Worm (Caenorhabditis elegans) whole organism, L1 larva: ENCODE data around the gene pho-9.

Experiments
- ama-1 ChIP-seq: fragments of 150-350 bp; optimal IDR thresholded peaks from 2 replicates; lab custom pipeline; 2014
- ceh-82 ChIP-seq, 3 experiments: fragments of 150-350 bp in 1 of 3; sonication (generic microtip) in 2 of 3; optimal IDR thresholded peaks; 2 replicates each; lab custom pipeline; 2014 to 2017; ENCODE audit warnings: missing biosample characterization in 3 of 3, missing genetic modification characterization in 3 of 3
- elt-3 ChIP-seq, 6 experiments: fragments of 150-350 bp in 1 of 6; sonication (generic microtip); optimal IDR thresholded peaks; 2 replicates each; lab custom pipeline; 2017 to 2018; ENCODE audit warnings: missing biosample characterization in 6 of 6, missing genetic modification characterization in 6 of 6, inconsistent platforms in 1 of 6
- fos-1 ChIP-seq: fragments of 150-350 bp; optimal IDR thresholded peaks from 2 replicates; lab custom pipeline; 2014; ENCODE audit warnings: missing biosample characterization, missing genetic modification characterization
- nhr-12 ChIP-seq: sonication (generic microtip); optimal IDR thresholded peaks from 2 replicates; lab custom pipeline; 2017; ENCODE audit warnings: missing biosample characterization, missing genetic modification characterization
- pqm-1 ChIP-seq: sonication (generic microtip); optimal IDR thresholded peaks from 3 replicates; lab custom pipeline; 2017; ENCODE audit warnings: missing biosample characterization, missing genetic modification characterization
- unc-62 ChIP-seq: fragments of 150-350 bp; optimal IDR thresholded peaks from 2 replicates; lab custom pipeline; 2014; ENCODE audit warnings: missing biosample characterization, missing genetic modification reagents, missing genetic modification characterization

ce11 chrIII:2758092-2758491, 2.5 kb downstream of the pho-9 start:
- no peak for TF ChIP-seq elt-3 (tag; optimal IDR thresholded peaks at IDR 0.05; lab: Kevin White, UChicago)
- no peak for TF ChIP-seq nhr-12 (tag; lab: Kevin White, UChicago)
- no peak for TF ChIP-seq ama-1 (lab: Kevin White, UChicago)
- no peak for TF ChIP-seq ceh-82 (tag; optimal IDR thresholded peaks at IDR 0.05; lab: Kevin White, UChicago)
- TF ChIP-seq pqm-1 (tag; lab: Kevin White, UChicago): no peak
- TF ChIP-seq fos-1 (tag; lab: Kevin White, UChicago): no peak
- no peak for TF ChIP-seq unc-62 (GFP tag; lab: Kevin White, UChicago)
